Worm (Caenorhabditis elegans) whole organism, L4 larva: ENCODE data around the gene tin-9.2.

ENCODE experiments used
- D1046.2 ChIP-seq: fragments of 200-800 bp; sonication (Bioruptor generic); IDR thresholded peaks from 2 replicates; pipeline ENCODE4 v1.3.6; 2022; ENCODE audit warnings: missing genetic modification characterization, missing compliant biosample characterization
- F10B5.3 ChIP-seq: sonication (generic microtip); optimal IDR thresholded peaks from 2 replicates; lab custom pipeline; 2016; ENCODE audit warnings: mild to moderate bottlenecking, missing genetic modification characterization, missing compliant biosample characterization
- F26F4.8 ChIP-seq: fragments of 200-800 bp; sonication (Bioruptor generic); conservative IDR thresholded peaks from 2 replicates; pipeline ENCODE4 v1.3.6; 2022; ENCODE audit warnings: missing genetic modification characterization, missing compliant biosample characterization
- F37D6.2 ChIP-seq: sonication (generic microtip); optimal IDR thresholded peaks from 2 replicates; lab custom pipeline; 2016; ENCODE audit warnings: mild to moderate bottlenecking, missing genetic modification characterization, missing compliant biosample characterization
- F44E2.7 ChIP-seq: fragments of 200-800 bp; sonication (Bioruptor generic); IDR thresholded peaks from 2 replicates; pipeline ENCODE4 v2.1.2; 2022; ENCODE audit warnings: missing genetic modification characterization, missing compliant biosample characterization
- F49E8.2 ChIP-seq: sonication (generic microtip); optimal IDR thresholded peaks from 2 replicates; lab custom pipeline; 2016; ENCODE audit warnings: missing compliant biosample characterization, mild to moderate bottlenecking, missing genetic modification characterization, borderline replicate concordance
- Y48G9A.11 ChIP-seq: fragments of 200-800 bp; sonication (Bioruptor generic); IDR thresholded peaks from 2 replicates; pipeline ENCODE4 v1.3.6; 2022; ENCODE audit warnings: missing genetic modification reagents, missing genetic modification characterization, missing compliant biosample characterization
- aha-1 ChIP-seq: fragments of 150-350 bp; peaks from one replicate; lab custom pipeline; 2014; ENCODE audit warnings: missing biosample characterization, missing genetic modification characterization
- ama-1 ChIP-seq: fragments of 150-350 bp; optimal IDR thresholded peaks from 2 replicates; lab custom pipeline; 2014; ENCODE audit warnings: inconsistent platforms, mixed read lengths
- arid-1 ChIP-seq: fragments of 200-800 bp; sonication (Bioruptor generic); conservative IDR thresholded peaks from 2 replicates; pipeline ENCODE4 v1.3.6; 2022; ENCODE audit warnings: missing genetic modification reagents, missing genetic modification characterization, missing compliant biosample characterization
- attf-4 ChIP-seq: sonication (generic microtip); optimal IDR thresholded peaks from 3 replicates; lab custom pipeline; 2017; ENCODE audit warnings: missing biosample characterization, missing genetic modification characterization
- ceh-32 ChIP-seq: sonication (generic microtip); optimal IDR thresholded peaks from 2 replicates; lab custom pipeline; 2016; ENCODE audit warnings: mild to moderate bottlenecking, missing genetic modification characterization, missing compliant biosample characterization; ENCODE audit not compliant: poor library complexity
- cey-2 ChIP-seq: sonication (generic microtip); optimal IDR thresholded peaks from 3 replicates; lab custom pipeline; 2017; ENCODE audit warnings: missing genetic modification characterization, mild to moderate bottlenecking, missing compliant biosample characterization, antibody characterized with exemption, borderline replicate concordance; ENCODE audit not compliant: insufficient read depth
- ctbp-1 ChIP-seq: fragments of 200-800 bp; sonication (Bioruptor generic); IDR thresholded peaks from 2 replicates; pipeline ENCODE4 v1.3.6; 2022; ENCODE audit warnings: missing genetic modification reagents, missing genetic modification characterization, missing compliant biosample characterization
- daf-12 ChIP-seq: fragments of 150-350 bp; optimal IDR thresholded peaks from 2 replicates; lab custom pipeline; 2014; ENCODE audit warnings: missing biosample characterization, missing genetic modification reagents, missing genetic modification characterization
- daf-16 ChIP-seq, 3 experiments: sonication (generic microtip); optimal IDR thresholded peaks; 2 replicates each; lab custom pipeline; 2016 to 2017; ENCODE audit warnings: missing genetic modification characterization in 3 of 3, missing genetic modification reagents in 3 of 3, mild to moderate bottlenecking in 2 of 3, missing compliant biosample characterization in 2 of 3, missing biosample characterization in 1 of 3, moderate library complexity in 1 of 3
- daf-19 ChIP-seq: fragments of 200-800 bp; sonication (Bioruptor generic); conservative IDR thresholded peaks from 2 replicates; pipeline ENCODE4 v1.3.6; 2022; ENCODE audit warnings: missing genetic modification characterization, missing compliant biosample characterization
- fos-1 ChIP-seq: fragments of 150-350 bp; optimal IDR thresholded peaks from 2 replicates; lab custom pipeline; 2014; ENCODE audit warnings: missing biosample characterization, missing genetic modification characterization
- hlh-11 ChIP-seq: fragments of 200-800 bp; sonication (Bioruptor generic); optimal IDR thresholded peaks from 2 replicates; lab custom pipeline; 2018; ENCODE audit warnings: mild to moderate bottlenecking, missing genetic modification characterization, missing compliant biosample characterization
- lin-1 ChIP-seq: fragments of 200-800 bp; sonication (Bioruptor generic); IDR thresholded peaks from 2 replicates; pipeline ENCODE4 v1.3.6; 2022; ENCODE audit warnings: missing genetic modification reagents, missing genetic modification characterization, missing compliant biosample characterization
- lin-29 ChIP-seq: fragments of 200-800 bp; sonication (Bioruptor generic); IDR thresholded peaks from 2 replicates; pipeline ENCODE4 v1.3.6; 2022; ENCODE audit warnings: missing genetic modification reagents, missing genetic modification characterization, missing compliant biosample characterization
- lin-38 ChIP-seq: fragments of 200-800 bp; sonication (Bioruptor generic); IDR thresholded peaks from 2 replicates; pipeline ENCODE4 v1.3.6; 2022; ENCODE audit warnings: missing genetic modification reagents, missing genetic modification characterization, missing compliant biosample characterization
- lsy-2 ChIP-seq, 2 experiments: fragments of 150-350 bp in 1 of 2; sonication (generic microtip) in 1 of 2; optimal IDR thresholded peaks; 2 replicates each; lab custom pipeline; 2014 to 2017; ENCODE audit warnings: missing biosample characterization in 2 of 2, missing genetic modification characterization in 2 of 2
- madf-9 ChIP-seq: fragments of 200-800 bp; sonication (Bioruptor generic); conservative IDR thresholded peaks from 2 replicates; pipeline ENCODE4 v1.3.6; 2022; ENCODE audit warnings: missing genetic modification reagents, missing genetic modification characterization, missing compliant biosample characterization
- mdl-1 ChIP-seq, 2 experiments: fragments of 150-350 bp in 1 of 2; sonication (generic microtip) in 1 of 2; optimal IDR thresholded peaks; 2 replicates each; lab custom pipeline; 2014 to 2017; ENCODE audit warnings: missing biosample characterization in 2 of 2, missing genetic modification characterization in 2 of 2
- mep-1 ChIP-seq: fragments of 150-350 bp; sonication (generic microtip); optimal IDR thresholded peaks from 3 replicates; lab custom pipeline; 2014; ENCODE audit warnings: missing biosample characterization, missing genetic modification characterization
- mes-2 ChIP-seq: sonication (generic microtip); optimal IDR thresholded peaks from 2 replicates; lab custom pipeline; 2016; ENCODE audit warnings: missing genotype, mild to moderate bottlenecking, missing genetic modification characterization, missing compliant biosample characterization; ENCODE audit not compliant: poor library complexity, severe bottlenecking
- nhr-111 ChIP-seq: fragments of 200-800 bp; sonication (Bioruptor generic); optimal IDR thresholded peaks from 2 replicates; lab custom pipeline; 2018; ENCODE audit warnings: mild to moderate bottlenecking, missing genetic modification characterization, missing compliant biosample characterization
- nhr-28 ChIP-seq: fragments of 150-350 bp; optimal IDR thresholded peaks from 2 replicates; lab custom pipeline; 2014; ENCODE audit warnings: missing biosample characterization, missing genetic modification characterization
- nhr-41 ChIP-seq: fragments of 200-800 bp; sonication (Bioruptor generic); IDR thresholded peaks from 2 replicates; pipeline ENCODE4 v1.3.6; 2022; ENCODE audit warnings: missing genetic modification reagents, missing genetic modification characterization, missing compliant biosample characterization
- nhr-6 ChIP-seq: fragments of 150-350 bp; optimal IDR thresholded peaks from 2 replicates; lab custom pipeline; 2014; ENCODE audit warnings: missing biosample characterization, missing genetic modification characterization
- nhr-77 ChIP-seq: fragments of 150-350 bp; optimal IDR thresholded peaks from 2 replicates; lab custom pipeline; 2014; ENCODE audit warnings: missing biosample characterization, missing genetic modification characterization
- pha-4 ChIP-seq, 2 experiments: fragments of 150-350 bp in 1 of 2; fragments of 200-800 bp in 1 of 2; sonication (Bioruptor generic) in 1 of 2; IDR thresholded peaks in 1 of 2; optimal IDR thresholded peaks in 1 of 2; 2 replicates each; pipeline versions ENCODE4 v1.3.6 to Lab custom; 2014 to 2022; ENCODE audit warnings: missing genetic modification characterization in 2 of 2, missing genetic modification reagents in 2 of 2, missing biosample characterization in 1 of 2, missing compliant biosample characterization in 1 of 2
- php-3 ChIP-seq: fragments of 200-800 bp; sonication (Bioruptor generic); IDR thresholded peaks from 2 replicates; pipeline ENCODE4 v1.3.6; 2022; ENCODE audit warnings: missing genetic modification reagents, missing genetic modification characterization, missing compliant biosample characterization
- pqm-1 ChIP-seq: sonication (generic microtip); optimal IDR thresholded peaks from 2 replicates; lab custom pipeline; 2017; ENCODE audit warnings: missing biosample characterization, missing genetic modification characterization
- rbr-2 ChIP-seq: sonication (generic microtip); optimal IDR thresholded peaks from 2 replicates; lab custom pipeline; 2016; ENCODE audit warnings: missing genotype, missing genetic modification characterization, missing compliant biosample characterization
- snpc-1.2 ChIP-seq: fragments of 200-800 bp; sonication (Bioruptor generic); IDR thresholded peaks from 2 replicates; pipeline ENCODE4 v1.3.6; 2022; ENCODE audit warnings: missing genetic modification reagents, missing genetic modification characterization, missing compliant biosample characterization
- tra-1 ChIP-seq: fragments of 200-800 bp; sonication (Bioruptor generic); IDR thresholded peaks from 2 replicates; pipeline ENCODE4 v1.3.6; 2022; ENCODE audit warnings: missing genetic modification reagents, missing genetic modification characterization, missing compliant biosample characterization
- unc-39 ChIP-seq: sonication (generic microtip); optimal IDR thresholded peaks from 2 replicates; lab custom pipeline; 2017; ENCODE audit warnings: missing biosample characterization, missing genetic modification characterization
- unc-62 ChIP-seq, 3 experiments: fragments of 150-350 bp in 1 of 3; sonication (generic microtip); optimal IDR thresholded peaks in 2 of 3; peaks in 1 of 3; 1 replicate in 1 of 3; 2 replicates in 2 of 3; lab custom pipeline; 2014 to 2017; ENCODE audit warnings: missing biosample characterization in 3 of 3, missing genetic modification characterization in 3 of 3, missing genetic modification reagents in 3 of 3, missing genotype in 1 of 3
- zfp-3 ChIP-seq: fragments of 200-800 bp; sonication (Bioruptor generic); conservative IDR thresholded peaks from 2 replicates; pipeline ENCODE4 v1.3.6; 2022; ENCODE audit warnings: missing genetic modification reagents, missing genetic modification characterization, missing compliant biosample characterization
- zip-11 ChIP-seq: fragments of 200-800 bp; sonication (Bioruptor generic); IDR thresholded peaks from 2 replicates; pipeline ENCODE4 v1.3.6; 2022; ENCODE audit warnings: missing genetic modification characterization, missing compliant biosample characterization

Gene tin-9.2

ce11 chrIV:13051073-13051472 lies 47.7 kb upstream of the tin-9.2 start, which contains the start of gene scl-11:
Gene scl-11, plus strand, starts transcription at chrIV:13051373.
- TF ChIP-seq ctbp-1 (GFP tag; lab: Robert Waterston, UW) (no peak), aha-1 (tag; lab: Kevin White, UChicago) (no peak), lin-29 (GFP tag; lab: Robert Waterston, UW) (no peak), unc-39 (tag; lab: Kevin White, UChicago) (no peak), lin-1 (no peak)

DNA sequence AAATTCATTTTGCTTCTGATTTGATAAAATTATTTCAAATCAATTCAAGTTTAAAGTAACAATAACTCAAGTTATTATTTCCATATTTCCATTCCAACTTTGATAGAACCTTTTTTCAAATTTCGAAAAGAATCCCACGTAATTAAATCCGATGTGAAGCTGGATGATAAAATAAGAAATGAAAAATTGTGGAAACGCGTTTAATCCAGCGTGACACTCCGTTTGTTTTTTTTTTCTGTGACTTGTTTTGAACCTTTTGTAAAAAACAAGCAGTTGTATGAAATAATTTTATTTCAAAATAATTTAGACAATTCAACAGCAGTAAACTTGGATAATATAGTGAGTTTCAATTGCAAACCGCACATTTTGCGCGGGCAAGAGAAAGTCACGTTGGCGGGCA lies 46.2 kb upstream of the tin-9.2 start, which contains the start of gene F49E11.7:
Gene F49E11.7 (plus strand): TSS at position 301 of the 400 bp plus-strand sequence.
- TF ChIP-seq F37D6.2, result no peak
- TF ChIP-seq Y48G9A.11 (GFP tag; lab: Robert Waterston, UW), result no peak
- no peak for TF ChIP-seq pqm-1
- TF ChIP-seq F49E8.2 (tag; lab: Kevin White, UChicago), result no peak
- no peak for TF ChIP-seq rbr-2 (tag; lab: Kevin White, UChicago)
- no peak for TF ChIP-seq snpc-1.2
- no peak for TF ChIP-seq ama-1
- no peak for TF ChIP-seq lin-38 (GFP tag; lab: Robert Waterston, UW)
- no peak for TF ChIP-seq pha-4 (GFP tag; IDR thresholded peaks at IDR 0.05; lab: Robert Waterston, UW)
- TF ChIP-seq pha-4 (tag; optimal IDR thresholded peaks at IDR 0.05; lab: Kevin White, UChicago), result no peak
- TF ChIP-seq F44E2.7, result no peak
- TF ChIP-seq lsy-2 (tag; optimal IDR thresholded peaks at IDR 0.05; lab: Kevin White, UChicago), result no peak
- no peak for TF ChIP-seq daf-16 (GFP tag; optimal IDR thresholded peaks at IDR 0.05; lab: Kevin White, UChicago)
- no peak for TF ChIP-seq daf-16 (tag; optimal IDR thresholded peaks at IDR 0.05; lab: Kevin White, UChicago)
- TF ChIP-seq php-3 (GFP tag; lab: Robert Waterston, UW), result no peak
- no peak for TF ChIP-seq nhr-111 (GFP tag; lab: Kevin White, UChicago)
- no peak for TF ChIP-seq fos-1 (tag; lab: Kevin White, UChicago)
- no peak for TF ChIP-seq mep-1 (tag; lab: Kevin White, UChicago)
- no peak for TF ChIP-seq cey-2 (tag; lab: Kevin White, UChicago)
- TF ChIP-seq zip-11 (GFP tag; lab: Robert Waterston, UW), result no peak
- TF ChIP-seq attf-4 (tag; lab: Kevin White, UChicago), result no peak

DNA sequence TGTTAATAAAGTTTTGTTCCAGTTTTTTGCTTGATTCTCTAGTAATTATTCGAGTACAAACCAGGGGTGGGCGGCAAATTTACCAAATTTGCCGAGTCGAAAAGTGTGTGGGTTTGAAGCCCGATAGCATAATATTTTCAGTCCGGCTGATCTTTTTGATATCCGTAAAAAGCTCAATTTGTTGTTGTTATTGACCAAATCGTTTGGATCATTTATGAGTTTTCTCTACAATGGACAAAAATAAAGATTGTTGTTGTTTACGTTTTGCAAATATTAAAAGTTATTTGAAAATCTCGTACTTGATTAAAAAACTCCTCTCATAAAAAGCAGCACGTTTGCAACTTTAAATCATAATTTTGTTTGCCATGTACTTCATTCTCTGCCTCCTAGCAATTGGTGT lies 42.8 kb upstream of the tin-9.2 start, which contains the start of gene scl-1:
Gene scl-1 (plus strand): TSS at position 301 of the 400 bp plus-strand sequence.
- TF ChIP-seq pha-4 (GFP tag; IDR thresholded peaks at IDR 0.05; lab: Robert Waterston, UW), result no peak
- no peak for TF ChIP-seq pha-4 (tag; optimal IDR thresholded peaks at IDR 0.05; lab: Kevin White, UChicago)
- no peak for TF ChIP-seq mdl-1 (tag; optimal IDR thresholded peaks at IDR 0.05; lab: Kevin White, UChicago)
- no peak for TF ChIP-seq F10B5.3 (tag; lab: Kevin White, UChicago)
- no peak for TF ChIP-seq unc-62 (GFP tag; optimal IDR thresholded peaks at IDR 0.05 in 1 of 2; lab: Kevin White, UChicago)
- no peak for TF ChIP-seq unc-62 (tag; optimal IDR thresholded peaks at IDR 0.05; lab: Kevin White, UChicago)
- no peak for TF ChIP-seq daf-19 (GFP tag; lab: Robert Waterston, UW)
- TF ChIP-seq tra-1 (GFP tag; lab: Robert Waterston, UW), result no peak
- no peak for TF ChIP-seq mep-1 (tag; lab: Kevin White, UChicago)
- TF ChIP-seq, all 104 proteins: peak for 0

DNA sequence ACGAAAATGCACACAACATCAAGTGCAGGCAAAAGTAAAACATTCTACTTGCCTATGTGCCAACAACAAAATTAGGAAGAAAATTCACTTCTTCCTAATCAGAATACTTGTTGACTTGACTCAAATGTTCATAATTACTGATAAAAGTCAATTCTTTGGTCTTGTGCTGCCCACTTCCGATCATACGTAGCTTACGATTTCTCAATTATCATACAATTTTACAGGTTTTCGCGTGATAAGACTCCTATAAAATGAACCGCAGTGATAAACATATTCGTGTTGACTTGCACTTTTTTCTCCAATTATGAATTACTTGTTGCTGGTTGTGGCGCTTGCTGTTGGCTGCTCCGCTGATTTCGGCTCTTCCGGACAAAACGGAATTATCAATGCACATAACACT lies 41.4 kb upstream of the tin-9.2 start, which contains the start of gene scl-2:
Gene scl-2 (plus strand): TSS at position 293 of the 400 bp plus-strand sequence.
- TF ChIP-seq madf-9, result no peak
- peak; percentile 95 for TF ChIP-seq nhr-28 (tag; lab: Kevin White, UChicago)
- no peak for TF ChIP-seq daf-19 (GFP tag; lab: Robert Waterston, UW)
- TF ChIP-seq nhr-41 (GFP tag; lab: Robert Waterston, UW), result no peak
- TF ChIP-seq zfp-3 (GFP tag; lab: Robert Waterston, UW), result no peak
- TF ChIP-seq arid-1 (GFP tag; lab: Robert Waterston, UW), result no peak
- TF ChIP-seq F10B5.3 (tag; lab: Kevin White, UChicago), result no peak
- TF ChIP-seq unc-39 (tag; lab: Kevin White, UChicago), result no peak
- TF ChIP-seq nhr-6 (tag; lab: Kevin White, UChicago), result peak; percentile 74
- no peak for TF ChIP-seq daf-12 (tag; lab: Kevin White, UChicago)
- TF ChIP-seq lin-1, result peak; percentile 75; the same call in 1 of the 2 replicates
- TF ChIP-seq nhr-77 (tag; lab: Kevin White, UChicago), result peak; percentile 95
- no peak for TF ChIP-seq nhr-111 (GFP tag; lab: Kevin White, UChicago)
- TF ChIP-seq pha-4 (GFP tag; IDR thresholded peaks at IDR 0.05; lab: Robert Waterston, UW), result no peak
- no peak for TF ChIP-seq pha-4 (tag; optimal IDR thresholded peaks at IDR 0.05; lab: Kevin White, UChicago)
- peak; percentile 87 for TF ChIP-seq hlh-11
- no peak for TF ChIP-seq D1046.2
- TF ChIP-seq daf-16 (GFP tag; optimal IDR thresholded peaks at IDR 0.05; lab: Kevin White, UChicago), result no peak
- peak; percentile 99 for TF ChIP-seq daf-16 (tag; optimal IDR thresholded peaks at IDR 0.05; lab: Kevin White, UChicago)
- no peak for TF ChIP-seq F26F4.8 (GFP tag; lab: Robert Waterston, UW)
- TF ChIP-seq mes-2, result peak; percentile 20
- TF ChIP-seq ceh-32 (tag; lab: Kevin White, UChicago), result no peak
